Worm (Caenorhabditis elegans): ENCODE results near the gene C17B7.12.
A peak's percentile ranks its signal among the peaks of the same experiment; 100 is the strongest.

The C17B7.12 gene

DNA sequence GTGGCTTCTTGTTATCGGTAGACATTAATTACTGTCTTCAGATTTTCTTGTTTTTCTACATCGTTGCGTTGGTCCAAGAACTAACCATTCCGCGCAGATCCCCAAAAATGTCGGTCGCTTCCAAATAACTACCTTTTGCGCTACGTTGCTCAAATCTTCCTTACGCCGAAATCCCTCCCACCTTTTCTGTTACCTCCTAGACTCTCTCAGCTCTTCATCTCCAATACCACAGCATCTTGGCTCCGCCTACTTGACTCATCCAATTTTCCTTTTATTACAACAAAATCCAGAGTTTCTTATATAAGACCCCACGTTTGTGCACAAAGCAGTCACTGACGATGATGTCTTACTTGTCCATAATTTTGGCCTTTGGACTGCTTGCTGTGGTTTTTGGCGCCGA, at the start of gene C17B7.12:
Gene C17B7.12 (plus strand): TSS at position 301 of the 400 bp plus-strand sequence.
- TF ChIP-seq egl-13 (tag; optimal IDR thresholded peaks at IDR 0.05): no peak
- no peak for TF ChIP-seq hlh-4 (tag; optimal IDR thresholded peaks at IDR 0.05)

DNA sequence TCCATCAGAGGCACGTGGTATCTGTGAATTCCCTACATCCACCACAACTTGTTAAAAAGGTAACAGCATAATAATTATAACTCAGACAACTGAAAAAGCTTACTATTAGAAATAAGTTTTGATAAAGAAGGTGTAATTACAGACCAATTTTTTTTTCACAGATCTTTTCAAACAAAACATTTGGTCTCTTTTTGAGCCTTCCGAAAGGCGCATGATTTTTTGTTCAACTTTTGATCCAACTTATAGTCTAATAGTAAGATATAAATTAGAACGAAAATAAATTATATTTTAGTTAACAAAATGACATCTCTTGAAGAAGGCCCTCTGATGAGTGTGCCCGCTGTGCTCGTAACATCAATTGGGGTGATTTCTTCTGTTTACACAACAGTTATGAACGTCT, 44.9 kb upstream of the C17B7.12 start, which contains the start of gene srbc-3:
Gene srbc-3 (plus strand): TSS at position 301 of the 400 bp plus-strand sequence.
- TF ChIP-seq pqm-1 (tag; optimal IDR thresholded peaks at IDR 0.05) (no peak), nhr-85 (tag) (peak; percentile 2), vab-15 (tag; optimal IDR thresholded peaks at IDR 0.05) (no peak)

DNA sequence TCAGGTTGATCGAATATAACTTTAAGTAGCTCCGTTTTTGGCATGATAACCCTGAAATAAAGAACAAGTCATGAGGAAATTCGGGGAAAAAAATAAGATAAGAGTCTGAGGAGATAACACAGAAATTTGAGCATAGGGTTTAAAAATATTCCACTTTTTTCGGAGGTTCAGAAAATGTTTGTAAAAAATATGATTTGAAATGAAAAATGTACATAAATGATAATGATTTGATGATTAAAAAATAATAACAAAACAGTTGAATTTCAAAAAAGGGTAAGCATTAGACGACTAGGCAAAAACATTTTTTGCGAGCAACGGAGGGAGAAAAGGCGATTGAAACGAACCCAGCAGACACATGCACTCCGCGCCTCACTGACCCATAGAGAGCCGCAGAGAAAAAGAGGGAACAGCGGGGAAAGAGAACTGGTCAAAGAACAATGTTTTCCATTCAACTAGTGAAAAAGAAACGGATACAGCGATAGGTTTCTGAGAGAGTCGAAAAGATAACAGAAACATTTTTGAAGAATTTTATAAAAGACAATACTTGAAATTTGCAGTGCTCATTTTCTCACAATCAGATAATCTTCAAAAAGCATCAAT, 40.9 kb upstream of the C17B7.12 start, which contains the start of gene arrd-18:
Gene arrd-18 (minus strand): TSS at position 51 of the 600 bp plus-strand sequence.
- TF ChIP-seq nhr-237 (tag; optimal IDR thresholded peaks at IDR 0.05) (no peak), C34B4.2 (tag; optimal IDR thresholded peaks at IDR 0.05) (no peak), nhr-19 (GFP tag; conservative IDR thresholded peaks at IDR 0.05) (peak; percentile 50), jun-1 (tag; optimal IDR thresholded peaks at IDR 0.05) (no peak), lir-3 (tag; optimal IDR thresholded peaks at IDR 0.05; ENCODE audit: poor library complexity) (no peak), aha-1 (tag; optimal IDR thresholded peaks at IDR 0.05) (no peak), fkh-10 (GFP tag; optimal IDR thresholded peaks at IDR 0.05) (no peak), xbp-1 (tag; optimal IDR thresholded peaks at IDR 0.05) (no peak), nhr-85 (tag) (peak; percentile 21), nhr-77 (tag; optimal IDR thresholded peaks at IDR 0.05) (no peak), mdl-1 (tag; optimal IDR thresholded peaks at IDR 0.05) (no peak), rnt-1 (tag; optimal IDR thresholded peaks at IDR 0.05) (peak; percentile 51), elt-2 (tag; optimal IDR thresholded peaks at IDR 0.05) (no peak), efl-1 (optimal IDR thresholded peaks at IDR 0.05) (peak in 1 of 2 experiments; percentile 19), efl-1 (GFP tag; optimal IDR thresholded peaks at IDR 0.05 in 1 of 2) (peak in 1 of 2 experiments; percentile 67), fos-1 (tag; optimal IDR thresholded peaks at IDR 0.05) (no peak), C16A3.4 (tag; optimal IDR thresholded peaks at IDR 0.05) (peak; percentile 0), unc-86 (tag; optimal IDR thresholded peaks at IDR 0.05) (no peak), swsn-7 (tag; optimal IDR thresholded peaks at IDR 0.05) (no peak), F16B12.6 (tag; optimal IDR thresholded peaks at IDR 0.05) (no peak), zag-1 (tag; optimal IDR thresholded peaks at IDR 0.05) (no peak), efl-3 (GFP tag; optimal IDR thresholded peaks at IDR 0.05) (no peak), unc-30 (tag; optimal IDR thresholded peaks at IDR 0.05) (no peak), Y116A8C.19 (tag; optimal IDR thresholded peaks at IDR 0.05; ENCODE audit: borderline replicate concordance) (no peak), ceh-90 (tag; optimal IDR thresholded peaks at IDR 0.05) (no peak), tbx-2 (tag; optimal IDR thresholded peaks at IDR 0.05) (peak; percentile 10), fkh-8 (tag; optimal IDR thresholded peaks at IDR 0.05) (peak; percentile 20), nhr-20 (tag; optimal IDR thresholded peaks at IDR 0.05) (peak; percentile 32), nhr-76 (tag; optimal IDR thresholded peaks at IDR 0.05) (no peak), mef-2 (tag; optimal IDR thresholded peaks at IDR 0.05) (no peak), pax-3 (tag; optimal IDR thresholded peaks at IDR 0.05) (no peak), alr-1 (tag; optimal IDR thresholded peaks at IDR 0.05; ENCODE audit: borderline replicate concordance) (no peak), lsy-2 (tag; optimal IDR thresholded peaks at IDR 0.05) (peak in 1 of 2 experiments; percentile 3), sptf-1 (tag; optimal IDR thresholded peaks at IDR 0.05) (no peak), nhr-71 (tag; optimal IDR thresholded peaks at IDR 0.05) (peak; percentile 62), nhr-47 (tag; optimal IDR thresholded peaks at IDR 0.05) (peak; percentile 18), dpl-1 (GFP tag; optimal IDR thresholded peaks at IDR 0.05) (peak in 1 of 3 experiments; percentile 13), vab-15 (tag; optimal IDR thresholded peaks at IDR 0.05) (no peak), snu-23 (GFP tag; optimal IDR thresholded peaks at IDR 0.05) (peak; percentile 51), lin-14 (GFP tag; optimal IDR thresholded peaks at IDR 0.05) (peak; percentile 92), nhr-12 (tag; optimal IDR thresholded peaks at IDR 0.05) (no peak), grh-1 (GFP tag; IDR thresholded peaks at IDR 0.05) (peak; percentile 32; the same call in 1 of the 2 replicates), unc-98 (GFP tag; IDR thresholded peaks at IDR 0.05) (no peak), lin-13 (GFP tag; optimal IDR thresholded peaks at IDR 0.05) (no peak), pag-3 (tag; optimal IDR thresholded peaks at IDR 0.05; ENCODE audit: borderline replicate concordance, insufficient read depth) (no peak)

Data from whole organism, L1 larva.